Worm (Caenorhabditis elegans): ENCODE measurements around the gene Y62H9A.5.

Y62H9A.5 gene

DNA sequence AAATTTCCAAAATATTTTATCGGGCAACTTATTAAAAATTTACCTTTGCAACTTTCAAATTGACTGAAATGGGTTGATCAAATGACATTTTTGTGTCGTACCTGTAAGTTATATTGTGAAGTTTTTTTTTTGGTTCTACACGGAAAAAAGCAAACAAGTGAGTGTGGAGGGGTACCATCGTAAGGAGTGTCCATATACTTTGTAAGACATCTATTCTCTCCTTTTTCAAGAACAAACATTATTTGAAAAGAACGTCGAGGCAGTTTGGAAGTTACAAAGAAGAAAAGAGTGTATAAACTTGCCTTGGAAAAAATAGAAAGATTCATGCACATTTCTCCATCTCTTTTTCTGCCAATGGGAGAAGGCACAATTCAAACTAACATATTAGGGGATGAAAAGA lies 45.3 kb downstream of the Y62H9A.5 start, which contains the start of gene taf-7.1:
taf-7.1 (minus strand) TSS at position 101 of the 400 bp plus-strand sequence.
- TF ChIP-seq unc-39 (tag; optimal IDR thresholded peaks at IDR 0.05) (no peak), cnd-1 (tag; optimal IDR thresholded peaks at IDR 0.05) (no peak), elt-3 (tag; optimal IDR thresholded peaks at IDR 0.05) (no peak), ceh-39 (tag; optimal IDR thresholded peaks at IDR 0.05) (no peak), lin-32 (GFP tag; optimal IDR thresholded peaks at IDR 0.05) (no peak), hlh-1 (tag; optimal IDR thresholded peaks at IDR 0.05) (no peak), nhr-2 (tag; optimal IDR thresholded peaks at IDR 0.05) (no peak), nhr-28 (tag; optimal IDR thresholded peaks at IDR 0.05) (no peak), drap-1 (GFP tag; optimal IDR thresholded peaks at IDR 0.05) (no peak)

Measured in whole organism, mixed stage, embryonic.